Worm (Caenorhabditis elegans): ENCODE data around the gene ooc-3.

Gene ooc-3

DNA sequence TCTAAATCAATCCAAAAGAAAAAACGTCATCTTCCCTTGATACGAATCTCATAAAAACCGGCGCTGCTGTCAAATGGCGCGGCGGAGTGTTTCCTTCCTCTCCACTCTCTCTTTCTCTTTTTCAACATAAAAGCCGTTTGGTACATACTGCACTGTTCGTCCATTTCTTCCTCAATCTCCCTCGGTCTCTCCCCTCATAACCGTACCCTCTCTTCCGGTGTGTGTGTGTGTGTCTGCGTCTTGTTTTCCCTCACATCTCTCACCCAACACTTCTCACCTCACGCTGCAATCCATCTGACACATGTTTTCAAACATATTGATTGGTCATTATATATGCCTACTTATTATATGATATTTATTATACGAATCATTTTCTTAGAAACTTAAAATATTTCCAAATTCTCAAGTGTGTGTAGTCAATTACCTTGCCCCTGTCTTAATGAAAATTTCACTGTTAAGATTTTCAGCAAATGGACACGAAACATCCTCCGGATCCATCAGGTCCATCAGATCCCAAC lies 30.6 kb downstream of the ooc-3 start, which contains the start of the genes aars-1 and rga-1 (continued):
- TF ChIP-seq nhr-20 (tag; optimal IDR thresholded peaks at IDR 0.05) (peak; percentile 68), nhr-85 (tag) (peak; percentile 83), vab-15 (tag; optimal IDR thresholded peaks at IDR 0.05) (no peak), ceh-90 (tag; optimal IDR thresholded peaks at IDR 0.05) (no peak), snpc-4 (tag; optimal IDR thresholded peaks at IDR 0.05) (peak; percentile 8), lin-35 (GFP tag; optimal IDR thresholded peaks at IDR 0.05) (peak in 1 of 2 experiments; percentile 62), efl-1 (optimal IDR thresholded peaks at IDR 0.05) (peak; percentile 41 to 47), efl-1 (GFP tag; optimal IDR thresholded peaks at IDR 0.05 in 1 of 2) (peak; percentile 29 to 91), jun-1 (tag; optimal IDR thresholded peaks at IDR 0.05) (peak; percentile 42), snu-23 (GFP tag; optimal IDR thresholded peaks at IDR 0.05) (peak; percentile 60), mep-1 (tag; optimal IDR thresholded peaks at IDR 0.05) (peak; percentile 76), sptf-1 (tag; optimal IDR thresholded peaks at IDR 0.05) (no peak), mdl-1 (tag; optimal IDR thresholded peaks at IDR 0.05) (peak in 1 of 2 experiments; percentile 49), nhr-71 (tag; optimal IDR thresholded peaks at IDR 0.05) (peak; percentile 57), tbx-2 (tag; optimal IDR thresholded peaks at IDR 0.05) (peak; percentile 55), lin-39 (tag; optimal IDR thresholded peaks at IDR 0.05) (no peak), elt-2 (tag; optimal IDR thresholded peaks at IDR 0.05) (peak; percentile 8), swsn-7 (tag; optimal IDR thresholded peaks at IDR 0.05) (peak; percentile 24), dpl-1 (GFP tag; optimal IDR thresholded peaks at IDR 0.05) (peak in 2 of 3 experiments; percentile 26 to 44), nhr-90 (tag; optimal IDR thresholded peaks at IDR 0.05; ENCODE audit: poor library complexity) (peak; percentile 10), lsy-2 (tag; optimal IDR thresholded peaks at IDR 0.05) (peak; percentile 28 to 57), skn-1 (tag; optimal IDR thresholded peaks at IDR 0.05) (peak; percentile 14), ceh-82 (tag; optimal IDR thresholded peaks at IDR 0.05) (peak in 1 of 3 experiments; percentile 52)

DNA sequence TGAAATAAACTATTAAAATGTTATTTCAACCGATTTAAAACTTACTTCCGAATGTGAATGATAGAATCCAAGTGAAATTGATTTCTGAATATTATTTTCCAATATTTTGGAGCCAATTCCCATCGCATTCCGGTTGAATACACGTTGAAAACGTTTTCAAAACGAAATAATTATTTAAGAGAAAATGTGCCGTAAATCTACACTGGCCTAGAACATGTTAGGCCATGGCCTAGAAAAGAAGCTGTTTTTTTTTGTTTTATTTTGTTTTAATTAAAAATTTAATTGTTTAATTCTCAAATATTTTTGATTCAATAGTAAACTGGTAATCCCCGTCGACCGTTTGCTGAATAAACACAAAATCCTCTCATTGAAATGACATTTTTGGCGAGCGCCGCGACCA lies 31.2 kb downstream of the ooc-3 start:
- TF ChIP-seq lsy-2 (tag; optimal IDR thresholded peaks at IDR 0.05), result peak in 1 of 2 experiments; percentile 9
- peak; percentile 15 for TF ChIP-seq rnt-1 (tag; optimal IDR thresholded peaks at IDR 0.05)
- TF ChIP-seq nhr-77 (tag; optimal IDR thresholded peaks at IDR 0.05), result no peak
- peak; percentile 9 to 31 for TF ChIP-seq efl-1 (optimal IDR thresholded peaks at IDR 0.05)
- peak; percentile 8 to 56 for TF ChIP-seq efl-1 (GFP tag; optimal IDR thresholded peaks at IDR 0.05 in 1 of 2)
- no peak for TF ChIP-seq vab-15 (tag; optimal IDR thresholded peaks at IDR 0.05)
- no peak for TF ChIP-seq nhr-85 (tag)
- peak; percentile 46 for TF ChIP-seq ceh-90 (tag; optimal IDR thresholded peaks at IDR 0.05)
- TF ChIP-seq ztf-4 (tag; optimal IDR thresholded peaks at IDR 0.05), result no peak
- TF ChIP-seq pqm-1 (tag; optimal IDR thresholded peaks at IDR 0.05), result no peak
- TF ChIP-seq blmp-1 (tag; optimal IDR thresholded peaks at IDR 0.05), result no peak
- no peak for TF ChIP-seq lin-13 (GFP tag; optimal IDR thresholded peaks at IDR 0.05)
- no peak for TF ChIP-seq nhr-90 (tag; optimal IDR thresholded peaks at IDR 0.05; ENCODE audit: poor library complexity)
- TF ChIP-seq dpl-1 (GFP tag; optimal IDR thresholded peaks at IDR 0.05), result peak in 1 of 3 experiments; percentile 27
- TF ChIP-seq efl-3 (GFP tag; optimal IDR thresholded peaks at IDR 0.05), result no peak
- no peak for TF ChIP-seq nhr-76 (tag; optimal IDR thresholded peaks at IDR 0.05)
- no peak for TF ChIP-seq ces-1 (GFP tag; optimal IDR thresholded peaks at IDR 0.05)
- TF ChIP-seq lir-3 (tag; optimal IDR thresholded peaks at IDR 0.05; ENCODE audit: poor library complexity), result peak; percentile 41

ce11 chrII:11459883-11460282 lies 35.2 kb downstream of the ooc-3 start:
- no peak for TF ChIP-seq efl-1 (optimal IDR thresholded peaks at IDR 0.05)
- peak in 1 of 2 experiments; percentile 38 for TF ChIP-seq efl-1 (GFP tag; optimal IDR thresholded peaks at IDR 0.05 in 1 of 2)
- no peak for TF ChIP-seq mep-1 (tag; optimal IDR thresholded peaks at IDR 0.05)

ce11 chrII:11455715-11456114 lies 39.4 kb downstream of the ooc-3 start:
- no peak for TF ChIP-seq fkh-4 (tag; optimal IDR thresholded peaks at IDR 0.05; ENCODE audit: borderline replicate concordance)
- no peak for TF ChIP-seq ama-1 (optimal IDR thresholded peaks at IDR 0.05)
- no peak for TF ChIP-seq grh-1 (GFP tag; IDR thresholded peaks at IDR 0.05)
- no peak for TF ChIP-seq rnt-1 (tag; optimal IDR thresholded peaks at IDR 0.05)
- no peak for TF ChIP-seq nhr-85 (tag)
- no peak for TF ChIP-seq mab-9 (GFP tag; IDR thresholded peaks at IDR 0.05)
- TF ChIP-seq nhr-28 (tag; optimal IDR thresholded peaks at IDR 0.05), result no peak

Measured in whole organism, L1 larva.